Worm (Caenorhabditis elegans) whole organism, L3 larva: ENCODE measurements around the gene cyp-33D1.

Source experiments
- ama-1 ChIP-seq: fragments of 150-350 bp; optimal IDR thresholded peaks from 2 replicates; lab custom pipeline; 2018
- ceh-82 ChIP-seq: fragments of 150-350 bp; optimal IDR thresholded peaks from 2 replicates; lab custom pipeline; 2014; ENCODE audit warnings: missing biosample characterization, missing genetic modification characterization
- daf-12 ChIP-seq: fragments of 150-350 bp; optimal IDR thresholded peaks from 2 replicates; lab custom pipeline; 2014; ENCODE audit warnings: missing biosample characterization, missing genetic modification reagents, missing genetic modification characterization
- elt-1 ChIP-seq: fragments of 150-350 bp; optimal IDR thresholded peaks from 2 replicates; lab custom pipeline; 2014; ENCODE audit warnings: missing biosample characterization, missing genetic modification characterization
- elt-3 ChIP-seq, 3 experiments: fragments of 150-350 bp in 1 of 3; sonication (generic microtip) in 2 of 3; optimal IDR thresholded peaks; 2 replicates in 2 of 3; 4 replicates in 1 of 3; lab custom pipeline; 2014 to 2017; ENCODE audit warnings: missing biosample characterization in 3 of 3, missing genetic modification characterization in 3 of 3
- fkh-10 ChIP-seq: sonication (generic microtip); optimal IDR thresholded peaks from 2 replicates; lab custom pipeline; 2017; ENCODE audit warnings: missing biosample characterization, missing genetic modification reagents, missing genetic modification characterization
- lin-39 ChIP-seq: fragments of 150-350 bp; optimal IDR thresholded peaks from 2 replicates; lab custom pipeline; 2018; ENCODE audit warnings: missing biosample characterization, missing genetic modification reagents, missing genetic modification characterization
- nhr-28 ChIP-seq: fragments of 150-350 bp; optimal IDR thresholded peaks from 2 replicates; lab custom pipeline; 2014; ENCODE audit warnings: missing biosample characterization, missing genetic modification characterization
- pha-4 ChIP-seq: fragments of 150-350 bp; optimal IDR thresholded peaks from 2 replicates; lab custom pipeline; 2014; ENCODE audit warnings: missing biosample characterization, missing genetic modification reagents, missing genetic modification characterization
- pqm-1 ChIP-seq: fragments of 150-350 bp; optimal IDR thresholded peaks from 2 replicates; lab custom pipeline; 2017; ENCODE audit warnings: missing biosample characterization, missing genetic modification characterization, inconsistent platforms
- snpc-4 ChIP-seq: fragments of 150-350 bp; optimal IDR thresholded peaks from 2 replicates; lab custom pipeline; 2014; ENCODE audit warnings: missing biosample characterization, missing genetic modification characterization
- unc-39 ChIP-seq: sonication (generic microtip); optimal IDR thresholded peaks from 4 replicates; lab custom pipeline; 2017; ENCODE audit warnings: missing biosample characterization, missing genetic modification characterization

DNA sequence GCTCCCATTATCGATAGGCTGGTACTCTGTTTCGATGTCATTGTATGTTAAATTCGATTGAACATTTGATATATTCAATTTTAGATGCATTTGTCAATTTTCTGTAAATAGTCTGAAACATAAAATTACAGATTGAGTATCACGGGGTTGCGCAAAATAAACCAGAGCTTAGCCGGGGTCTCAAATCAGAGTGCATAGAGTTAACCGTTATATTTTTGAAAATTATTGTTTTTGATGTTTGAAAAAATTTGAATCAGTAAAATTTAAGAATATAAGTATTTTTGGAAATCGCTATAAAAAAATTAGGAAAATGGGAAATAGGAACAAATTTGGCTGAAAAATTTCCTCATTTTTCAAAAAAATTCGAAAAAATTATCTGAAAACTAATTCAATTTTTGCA, 16.1 kb downstream of the cyp-33D1 start, which contains the start of gene F10A3.17:
- no peak for TF ChIP-seq ama-1 (lab: Kevin White, UChicago)
- TF ChIP-seq pha-4 (tag; lab: Kevin White, UChicago), result no peak
- no peak for TF ChIP-seq fkh-10 (GFP tag; lab: Kevin White, UChicago)
- no peak for TF ChIP-seq daf-12 (tag; lab: Kevin White, UChicago)
- no peak for TF ChIP-seq elt-1 (tag; lab: Kevin White, UChicago)
- no peak for TF ChIP-seq elt-3 (tag; optimal IDR thresholded peaks at IDR 0.05; lab: Kevin White, UChicago)
- TF ChIP-seq ceh-82 (tag; lab: Kevin White, UChicago), result no peak
- TF ChIP-seq snpc-4 (tag; lab: Kevin White, UChicago), result no peak
- no peak for TF ChIP-seq lin-39
- TF ChIP-seq nhr-28 (tag; lab: Kevin White, UChicago), result no peak
- TF ChIP-seq pqm-1 (tag; lab: Kevin White, UChicago), result no peak
- no peak for TF ChIP-seq unc-39 (tag; lab: Kevin White, UChicago)
